Worm (Caenorhabditis elegans): ENCODE data around the gene nlp-30.

nlp-30 gene

DNA sequence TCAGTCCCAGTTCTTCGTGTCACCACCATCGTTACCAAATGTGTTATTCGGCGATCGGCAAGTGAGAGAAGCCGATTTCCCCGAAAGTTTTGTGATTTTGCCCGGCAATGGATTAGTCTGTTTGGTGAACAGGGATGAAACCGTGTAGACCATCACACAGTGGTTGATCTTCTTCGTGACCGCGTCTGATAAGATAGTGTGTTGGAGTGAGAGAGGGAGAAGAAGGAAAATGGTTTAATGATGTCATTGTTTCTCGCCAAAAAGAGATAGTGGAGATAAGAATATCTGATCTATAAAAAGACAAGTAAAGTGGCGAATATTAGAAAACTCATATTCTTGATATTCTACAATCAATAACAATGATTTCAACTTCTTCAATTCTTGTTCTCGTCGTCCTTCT lies 2.0 kb upstream of the nlp-30 start, which contains the start of gene nlp-31:
Gene nlp-31, plus strand, starts transcription at position 237 of the 400 bp plus-strand sequence.
- TF ChIP-seq nhr-20 (tag; optimal IDR thresholded peaks at IDR 0.05) (peak; percentile 88), elt-3 (tag; optimal IDR thresholded peaks at IDR 0.05) (peak; percentile 64 to 97 (median 96)), lin-14 (GFP tag; optimal IDR thresholded peaks at IDR 0.05) (peak; percentile 73), isw-1 (GFP tag; IDR thresholded peaks at IDR 0.05) (no peak), lin-35 (GFP tag; optimal IDR thresholded peaks at IDR 0.05) (peak in 1 of 2 experiments; percentile 43), lir-3 (tag; optimal IDR thresholded peaks at IDR 0.05; ENCODE audit: poor library complexity) (no peak), nhr-19 (GFP tag; conservative IDR thresholded peaks at IDR 0.05) (0 out of 2 replicates have a peak, but pooled peaks have one; percentile 29), fkh-8 (tag; optimal IDR thresholded peaks at IDR 0.05) (no peak), efl-3 (GFP tag; optimal IDR thresholded peaks at IDR 0.05) (no peak), skn-1 (tag; optimal IDR thresholded peaks at IDR 0.05) (no peak), mep-1 (tag; optimal IDR thresholded peaks at IDR 0.05) (peak; percentile 10), tbx-2 (tag; optimal IDR thresholded peaks at IDR 0.05) (peak; percentile 27), blmp-1 (tag; optimal IDR thresholded peaks at IDR 0.05) (peak; percentile 89), lsy-2 (tag; optimal IDR thresholded peaks at IDR 0.05) (peak in 1 of 2 experiments; percentile 21), nhr-71 (tag; optimal IDR thresholded peaks at IDR 0.05) (peak; percentile 80), zag-1 (tag; optimal IDR thresholded peaks at IDR 0.05) (no peak), ztf-4 (tag; optimal IDR thresholded peaks at IDR 0.05) (peak; percentile 27), nhr-11 (tag; optimal IDR thresholded peaks at IDR 0.05) (no peak), mdl-1 (tag; optimal IDR thresholded peaks at IDR 0.05) (peak in 1 of 2 experiments; percentile 41), snu-23 (GFP tag; optimal IDR thresholded peaks at IDR 0.05) (peak; percentile 27), ama-1 (optimal IDR thresholded peaks at IDR 0.05) (no peak), C04F5.9 (tag; optimal IDR thresholded peaks at IDR 0.05) (no peak), nhr-28 (tag; optimal IDR thresholded peaks at IDR 0.05) (no peak), nhr-85 (tag) (peak; percentile 97), elt-2 (tag; optimal IDR thresholded peaks at IDR 0.05) (no peak), jun-1 (tag; optimal IDR thresholded peaks at IDR 0.05) (peak; percentile 23), nhr-237 (tag; optimal IDR thresholded peaks at IDR 0.05) (peak; percentile 12), sox-4 (tag; optimal IDR thresholded peaks at IDR 0.05) (no peak), nhr-90 (tag; optimal IDR thresholded peaks at IDR 0.05; ENCODE audit: poor library complexity) (peak; percentile 29)

DNA sequence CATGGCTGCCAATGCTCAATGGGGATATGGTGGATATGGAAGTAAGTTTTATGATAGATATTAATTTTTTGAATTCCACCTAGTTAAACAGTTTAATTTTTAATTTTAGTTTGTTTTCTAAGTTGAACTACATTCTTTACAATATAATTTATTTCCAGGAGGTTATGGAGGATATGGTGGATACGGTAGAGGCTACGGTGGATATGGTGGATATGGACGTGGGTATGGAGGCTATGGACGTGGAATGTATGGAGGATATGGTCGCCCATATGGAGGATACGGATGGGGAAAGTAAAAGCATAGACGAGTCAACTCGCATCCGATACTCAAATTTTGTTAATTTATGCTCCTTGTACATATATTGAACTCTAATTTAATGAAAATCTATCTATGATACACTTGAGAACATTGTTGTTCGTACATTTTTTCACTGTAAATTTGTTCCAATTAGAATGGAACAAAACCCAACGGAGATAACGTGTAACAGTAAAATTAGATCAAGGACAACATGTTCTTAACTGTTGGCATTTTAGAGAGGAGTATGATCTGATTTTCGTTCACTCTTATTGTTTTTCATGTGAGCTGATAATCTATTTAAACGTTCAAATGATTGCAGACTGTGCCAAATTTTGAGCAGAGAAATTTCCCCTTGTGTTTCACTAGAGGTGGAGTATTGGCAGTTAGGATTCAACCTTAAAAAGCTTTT lies 1.4 kb upstream of the nlp-30 start:
- TF ChIP-seq snu-23 (GFP tag; optimal IDR thresholded peaks at IDR 0.05) (no peak), nhr-84 (tag; optimal IDR thresholded peaks at IDR 0.05) (no peak), ceh-90 (tag; optimal IDR thresholded peaks at IDR 0.05) (no peak), mef-2 (tag; optimal IDR thresholded peaks at IDR 0.05) (no peak), rnt-1 (tag; optimal IDR thresholded peaks at IDR 0.05) (no peak), sptf-1 (tag; optimal IDR thresholded peaks at IDR 0.05) (no peak), pag-3 (tag; optimal IDR thresholded peaks at IDR 0.05; ENCODE audit: borderline replicate concordance, insufficient read depth) (no peak), nhr-11 (tag; optimal IDR thresholded peaks at IDR 0.05) (no peak), hpl-2 (GFP tag; optimal IDR thresholded peaks at IDR 0.05) (no peak)

DNA sequence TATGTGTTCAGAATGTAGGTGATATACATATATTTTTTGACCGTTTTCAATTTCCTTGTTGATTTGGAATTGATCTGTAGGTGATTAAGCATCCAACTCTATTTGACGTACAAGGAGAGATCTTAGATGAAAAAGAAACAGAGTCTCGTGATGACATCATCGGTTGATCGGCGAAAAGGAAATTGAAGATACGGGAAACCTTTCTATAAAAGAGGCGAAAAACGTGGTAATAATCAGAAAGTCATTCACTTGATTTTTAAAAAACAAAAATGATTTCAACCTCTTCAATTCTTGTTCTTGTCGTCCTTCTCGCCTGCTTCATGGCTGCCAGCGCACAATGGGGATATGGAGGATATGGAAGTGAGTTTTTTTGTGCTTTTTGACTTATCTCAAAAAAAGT lies 2.4 kb downstream of the nlp-30 start, which contains the start of gene nlp-29:
Gene nlp-29, plus strand, starts transcription at position 248 of the 400 bp plus-strand sequence.
- TF ChIP-seq xbp-1 (tag; optimal IDR thresholded peaks at IDR 0.05) = no peak
- TF ChIP-seq C04F5.9 (tag; optimal IDR thresholded peaks at IDR 0.05) = no peak
- TF ChIP-seq aly-2 (tag; optimal IDR thresholded peaks at IDR 0.05) = no peak
- TF ChIP-seq vab-15 (tag; optimal IDR thresholded peaks at IDR 0.05) = no peak
- TF ChIP-seq mef-2 (tag; optimal IDR thresholded peaks at IDR 0.05) = no peak
- peak; percentile 50 for TF ChIP-seq snu-23 (GFP tag; optimal IDR thresholded peaks at IDR 0.05)
- TF ChIP-seq hpl-2 (GFP tag; optimal IDR thresholded peaks at IDR 0.05) = no peak
- no peak for TF ChIP-seq unc-30 (tag; optimal IDR thresholded peaks at IDR 0.05)
- no peak for TF ChIP-seq unc-86 (tag; optimal IDR thresholded peaks at IDR 0.05)
- TF ChIP-seq C34B4.2 (tag; optimal IDR thresholded peaks at IDR 0.05) = no peak
- no peak for TF ChIP-seq lsy-2 (tag; optimal IDR thresholded peaks at IDR 0.05)
- TF ChIP-seq mdl-1 (tag; optimal IDR thresholded peaks at IDR 0.05) = peak in 1 of 2 experiments; percentile 9
- TF ChIP-seq hlh-17 (GFP tag; optimal IDR thresholded peaks at IDR 0.05; ENCODE audit: borderline replicate concordance) = no peak
- TF ChIP-seq lin-13 (GFP tag; optimal IDR thresholded peaks at IDR 0.05) = no peak
- TF ChIP-seq hlh-4 (tag; optimal IDR thresholded peaks at IDR 0.05) = no peak
- peak in 1 of 2 experiments; percentile 15 for TF ChIP-seq lin-35 (GFP tag; optimal IDR thresholded peaks at IDR 0.05)
- no peak for TF ChIP-seq fos-1 (tag; optimal IDR thresholded peaks at IDR 0.05)
- TF ChIP-seq nhr-20 (tag; optimal IDR thresholded peaks at IDR 0.05) = peak; percentile 71
- peak; percentile 58 for TF ChIP-seq nhr-71 (tag; optimal IDR thresholded peaks at IDR 0.05)
- no peak for TF ChIP-seq sup-37 (GFP tag; optimal IDR thresholded peaks at IDR 0.05)
- TF ChIP-seq ztf-11 (tag; optimal IDR thresholded peaks at IDR 0.05) = no peak
- peak; percentile 86 for TF ChIP-seq nhr-85 (tag)
- TF ChIP-seq lir-3 (tag; optimal IDR thresholded peaks at IDR 0.05; ENCODE audit: poor library complexity) = no peak
